Fruit fly (Drosophila melanogaster) whole organism, wandering third instar larva: ENCODE measurements around the gene Ifrd1.
A peak's percentile ranks its signal among the peaks of the same experiment; 100 is the strongest.

Experiments used
- Abd-B ChIP-seq: fragments of >200 bp; optimal IDR thresholded peaks from 2 replicates; lab custom pipeline; 2017; ENCODE audit warnings: missing biosample characterization, missing genetic modification characterization
- CG32264 ChIP-seq: fragments of 200-800 bp; sonication (Bioruptor generic); optimal IDR thresholded peaks from 2 replicates; lab custom pipeline; 2016; ENCODE audit warnings: missing biosample characterization, missing genetic modification characterization
- CG9705 ChIP-seq: fragments of 200-800 bp; sonication (Bioruptor generic); optimal IDR thresholded peaks from 2 replicates; lab custom pipeline; 2018; ENCODE audit warnings: missing biosample characterization, mild to moderate bottlenecking, missing genetic modification characterization
- CrebA ChIP-seq: fragments of 200-800 bp; sonication (Bioruptor generic); optimal IDR thresholded peaks from 2 replicates; lab custom pipeline; 2016; ENCODE audit warnings: missing biosample characterization, mild to moderate bottlenecking, missing genetic modification characterization, borderline replicate concordance
- Dfd ChIP-seq: fragments of >200 bp; optimal IDR thresholded peaks from 2 replicates; lab custom pipeline; 2017; ENCODE audit warnings: missing biosample characterization, missing genetic modification characterization
- Dif ChIP-seq: fragments of 200-275, 200-300 bp; sonication (Bioruptor generic); optimal IDR thresholded peaks from 2 replicates; lab custom pipeline; 2018; ENCODE audit warnings: missing biosample characterization, missing genetic modification characterization; ENCODE audit not compliant: partially characterized antibody
- GATAd ChIP-seq: sonication (Bioruptor generic); optimal IDR thresholded peaks from 2 replicates; lab custom pipeline; 2016; ENCODE audit warnings: missing biosample characterization, missing genetic modification characterization
- HLH106 ChIP-seq: fragments of 200-800 bp; optimal IDR thresholded peaks from 3 replicates; lab custom pipeline; 2019; ENCODE audit warnings: missing biosample characterization, mild to moderate bottlenecking, missing genetic modification characterization, moderate library complexity
- Hnf4 ChIP-seq: fragments of 200-800 bp; sonication (Bioruptor generic); optimal IDR thresholded peaks from 2 replicates; lab custom pipeline; 2016; ENCODE audit warnings: missing biosample characterization, mild to moderate bottlenecking, missing genetic modification characterization
- Hr83 ChIP-seq: fragments of 200-300 bp; sonication (Bioruptor generic); optimal IDR thresholded peaks from 2 replicates; lab custom pipeline; 2016; ENCODE audit warnings: missing biosample characterization, mild to moderate bottlenecking, missing genetic modification characterization, moderate library complexity; ENCODE audit not compliant: poor library complexity, severe bottlenecking
- Jra ChIP-seq: sonication (Bioruptor generic); optimal IDR thresholded peaks from 2 replicates; lab custom pipeline; 2016; ENCODE audit warnings: missing biosample characterization, missing genetic modification characterization
- Mio ChIP-seq: sonication (Bioruptor generic); optimal IDR thresholded peaks from 2 replicates; lab custom pipeline; 2016; ENCODE audit warnings: missing biosample characterization, missing genetic modification characterization
- Myc ChIP-seq: fragments of >200 bp; optimal IDR thresholded peaks from 2 replicates; lab custom pipeline; 2017
- N ChIP-seq: fragments of >200 bp; optimal IDR thresholded peaks from 2 replicates; lab custom pipeline; 2018; ENCODE audit warnings: missing biosample characterization, missing external identifiers, missing genetic modification characterization
- OdsH ChIP-seq: fragments of 200-800 bp; sonication (Bioruptor generic); optimal IDR thresholded peaks from 2 replicates; lab custom pipeline; 2016; ENCODE audit warnings: missing biosample characterization, mild to moderate bottlenecking, missing genetic modification characterization
- Rel ChIP-seq, 2 experiments: fragments of 200-800 bp; sonication (Bioruptor generic) in 1 of 2; optimal IDR thresholded peaks; 2 replicates in 1 of 2; 3 replicates in 1 of 2; lab custom pipeline; 2016 to 2019; ENCODE audit warnings: mild to moderate bottlenecking in 2 of 2, missing biosample characterization in 2 of 2, missing genetic modification characterization in 2 of 2, moderate library complexity in 1 of 2
- Sp1 ChIP-seq: fragments of 200-800 bp; sonication (Bioruptor generic); optimal IDR thresholded peaks from 3 replicates; lab custom pipeline; 2019; ENCODE audit warnings: missing biosample characterization, mild to moderate bottlenecking, missing genetic modification characterization, moderate library complexity
- Vsx2 ChIP-seq: fragments of 200-300, 225-300 bp; sonication (Bioruptor generic); optimal IDR thresholded peaks from 2 replicates; lab custom pipeline; 2018; ENCODE audit warnings: missing biosample characterization, missing genetic modification characterization; ENCODE audit not compliant: partially characterized antibody
- br ChIP-seq: fragments of 200-800 bp; sonication (Bioruptor generic); optimal IDR thresholded peaks from 2 replicates; lab custom pipeline; 2016; ENCODE audit warnings: missing biosample characterization, missing genetic modification characterization
- brk ChIP-seq: fragments of 200-800 bp; sonication (Bioruptor generic); optimal IDR thresholded peaks from 2 replicates; lab custom pipeline; 2016; ENCODE audit warnings: missing biosample characterization, mild to moderate bottlenecking, missing genetic modification characterization
- dl ChIP-seq, 2 experiments: fragments of 175-275, 200-275 bp in 1 of 2; fragments of 200-275 bp in 1 of 2; sonication (Bioruptor generic); optimal IDR thresholded peaks; lab custom pipeline; 2018; ENCODE audit warnings: mild to moderate bottlenecking in 2 of 2, missing biosample characterization in 2 of 2, missing genetic modification characterization in 2 of 2, moderate library complexity in 2 of 2; ENCODE audit not compliant: partially characterized antibody in 2 of 2, insufficient read depth in 1 of 2
- dmrt93B ChIP-seq: fragments of 200-800 bp; sonication (Bioruptor generic); optimal IDR thresholded peaks from 2 replicates; lab custom pipeline; 2018; ENCODE audit warnings: missing biosample characterization, mild to moderate bottlenecking, missing genetic modification characterization
- dsf ChIP-seq: sonication (Bioruptor generic); optimal IDR thresholded peaks from 2 replicates; lab custom pipeline; 2016; ENCODE audit warnings: missing biosample characterization, missing genetic modification characterization, borderline replicate concordance
- ey ChIP-seq: fragments of 200-800 bp; sonication (Bioruptor generic); optimal IDR thresholded peaks from 2 replicates; lab custom pipeline; 2016; ENCODE audit warnings: missing biosample characterization, missing genetic modification characterization
- foxo ChIP-seq, 2 experiments: fragments of 200-800 bp; sonication (Bioruptor generic); optimal IDR thresholded peaks; 2 replicates in 1 of 2; 3 replicates in 1 of 2; lab custom pipeline; 2016 to 2017; ENCODE audit warnings: missing biosample characterization in 2 of 2, missing genetic modification characterization in 2 of 2
- fru ChIP-seq: fragments of 200-800 bp; sonication (Bioruptor generic); optimal IDR thresholded peaks from 3 replicates; lab custom pipeline; 2016; ENCODE audit warnings: missing biosample characterization, mild to moderate bottlenecking, missing genetic modification characterization
- jim ChIP-seq: fragments of 175-275, 200-325 bp; sonication (Bioruptor generic); optimal IDR thresholded peaks from 2 replicates; lab custom pipeline; 2016; ENCODE audit warnings: missing biosample characterization, mild to moderate bottlenecking, missing genetic modification characterization
- lola ChIP-seq: fragments of >200 bp; optimal IDR thresholded peaks from 2 replicates; lab custom pipeline; 2017; ENCODE audit warnings: missing biosample characterization, missing genetic modification characterization
- psq ChIP-seq: fragments of 200-800 bp; sonication (Bioruptor generic); optimal IDR thresholded peaks from 3 replicates; lab custom pipeline; 2017; ENCODE audit warnings: missing biosample characterization, mild to moderate bottlenecking, missing genetic modification characterization, moderate library complexity
- rgr ChIP-seq: fragments of 200-800 bp; sonication (Bioruptor generic); optimal IDR thresholded peaks from 3 replicates; lab custom pipeline; 2016; ENCODE audit warnings: missing biosample characterization, mild to moderate bottlenecking, missing genetic modification characterization
- sage ChIP-seq: fragments of 200-800 bp; sonication (Bioruptor generic); optimal IDR thresholded peaks from 2 replicates; lab custom pipeline; 2016; ENCODE audit warnings: missing biosample characterization, mild to moderate bottlenecking, missing genetic modification characterization
- sv ChIP-seq: fragments of 200-800 bp; sonication (Bioruptor generic); optimal IDR thresholded peaks from 3 replicates; lab custom pipeline; 2016; ENCODE audit warnings: missing biosample characterization, missing genetic modification characterization
- tai ChIP-seq: sonication (Bioruptor generic); optimal IDR thresholded peaks from 2 replicates; lab custom pipeline; 2016; ENCODE audit warnings: missing biosample characterization, missing genetic modification characterization
- usp ChIP-seq: fragments of >200 bp; optimal IDR thresholded peaks from 2 replicates; lab custom pipeline; 2017; ENCODE audit warnings: missing biosample characterization, missing genetic modification characterization
- woc ChIP-seq: sonication (Bioruptor generic); optimal IDR thresholded peaks from 2 replicates; lab custom pipeline; 2016; ENCODE audit warnings: missing biosample characterization, mild to moderate bottlenecking, missing genetic modification characterization

The Ifrd1 gene

dm6 chr2L:2885503-2886225 is 11.4 kb upstream of the Ifrd1 start, which contains the start of the genes NTPase and lilli (continued):
- no peak for TF ChIP-seq dl (GFP tag; optimal IDR thresholded peaks at IDR 0.05; lab: Kevin White, UChicago; ENCODE audit: insufficient read depth in 1 of 2, partially characterized antibody in 2 of 2)
- TF ChIP-seq lola (GFP tag; lab: Kevin White, UChicago), result peak; percentile 16
- TF ChIP-seq CrebA (GFP tag; lab: Kevin White, UChicago), result no peak

- TF ChIP-seq br (GFP tag; lab: Kevin White, UChicago) (peak; percentile 3), tai (GFP tag; lab: Kevin White, UChicago) (no peak), HLH106 (tag; lab: Kevin White, UChicago) (peak; percentile 53), Hr83 (GFP tag; lab: Kevin White, UChicago) (peak; percentile 86), woc (peak; percentile 51), Sp1 (GFP tag; lab: Kevin White, UChicago) (peak; percentile 16), CG9705 (peak; percentile 8), CrebA (GFP tag; lab: Kevin White, UChicago) (no peak), Rel (GFP tag; optimal IDR thresholded peaks at IDR 0.05; lab: Kevin White, UChicago) (no peak), Rel (tag; optimal IDR thresholded peaks at IDR 0.05; lab: Kevin White, UChicago) (peak; percentile 71)
Observed at dm6 chr2L:2884683-2885502, 10.6 kb upstream of the Ifrd1 start.

dm6 chr2L:2883703-2884294 is 9.5 kb upstream of the Ifrd1 start:
- TF ChIP-seq N (GFP tag; lab: Kevin White, UChicago) (no peak), Rel (GFP tag; optimal IDR thresholded peaks at IDR 0.05; lab: Kevin White, UChicago) (no peak), Rel (tag; optimal IDR thresholded peaks at IDR 0.05; lab: Kevin White, UChicago) (peak; percentile 23)

- no peak for TF ChIP-seq CG9705
- TF ChIP-seq Dif (GFP tag; lab: Kevin White, UChicago), result no peak
- peak; percentile 70 for TF ChIP-seq fru
- no peak for TF ChIP-seq Mio (GFP tag; lab: Kevin White, UChicago)
- no peak for TF ChIP-seq sage (GFP tag; lab: Kevin White, UChicago)
- no peak for TF ChIP-seq Dfd (GFP tag; lab: Kevin White, UChicago)
- TF ChIP-seq Jra, result peak; percentile 44
- TF ChIP-seq N (GFP tag; lab: Kevin White, UChicago), result no peak
- peak; percentile 87 for TF ChIP-seq Hr83 (GFP tag; lab: Kevin White, UChicago)
- TF ChIP-seq sv (GFP tag; lab: Kevin White, UChicago), result no peak
- TF ChIP-seq CrebA (GFP tag; lab: Kevin White, UChicago), result no peak
- no peak for TF ChIP-seq Abd-B (GFP tag; lab: Kevin White, UChicago)
- TF ChIP-seq tai (GFP tag; lab: Kevin White, UChicago), result no peak
- TF ChIP-seq CG32264 (GFP tag; lab: Kevin White, UChicago), result no peak
- TF ChIP-seq HLH106 (tag; lab: Kevin White, UChicago), result peak; percentile 37
- peak; percentile 52 for TF ChIP-seq Hnf4 (GFP tag; lab: Kevin White, UChicago)
- TF ChIP-seq usp (GFP tag; lab: Kevin White, UChicago), result no peak
- peak; percentile 47 for TF ChIP-seq psq (GFP tag; lab: Kevin White, UChicago)
- TF ChIP-seq dsf, result no peak
- TF ChIP-seq GATAd, result no peak
- peak; percentile 65 for TF ChIP-seq OdsH (GFP tag; lab: Kevin White, UChicago)
- peak; percentile 57 for TF ChIP-seq Sp1 (GFP tag; lab: Kevin White, UChicago)
- no peak for TF ChIP-seq Myc (lab: Kevin White, UChicago)
- TF ChIP-seq ey (GFP tag; lab: Kevin White, UChicago), result peak; percentile 54
- TF ChIP-seq dmrt93B (GFP tag; lab: Kevin White, UChicago), result no peak
- no peak for TF ChIP-seq brk (GFP tag; lab: Kevin White, UChicago)
- TF ChIP-seq Rel (GFP tag; optimal IDR thresholded peaks at IDR 0.05; lab: Kevin White, UChicago), result no peak
- no peak for TF ChIP-seq Rel (tag; optimal IDR thresholded peaks at IDR 0.05; lab: Kevin White, UChicago)
- TF ChIP-seq woc, result no peak
- no peak for TF ChIP-seq dl (GFP tag; optimal IDR thresholded peaks at IDR 0.05; lab: Kevin White, UChicago; ENCODE audit: insufficient read depth in 1 of 2, partially characterized antibody in 2 of 2)
- TF ChIP-seq jim (GFP tag; lab: Kevin White, UChicago), result peak; percentile 66
- TF ChIP-seq foxo (GFP tag; optimal IDR thresholded peaks at IDR 0.05; lab: Kevin White, UChicago), result peak in 1 of 2 experiments; percentile 79
- TF ChIP-seq br (GFP tag; lab: Kevin White, UChicago), result peak; percentile 83
- TF ChIP-seq rgr (GFP tag; lab: Kevin White, UChicago), result peak; percentile 64
- no peak for TF ChIP-seq lola (GFP tag; lab: Kevin White, UChicago)
- TF ChIP-seq Vsx2 (GFP tag; lab: Kevin White, UChicago), result no peak
Observed at dm6 chr2L:2882968-2883702, 8.8 kb upstream of the Ifrd1 start.
